Fruit fly (Drosophila melanogaster) whole organism, embryonic: ENCODE data around the gene CG9497.
A peak's percentile ranks its signal among the peaks of the same experiment; 100 is the strongest.

Experiments used
- Ada2b ChIP-seq: fragments of 200-800 bp; sonication (Bioruptor generic); IDR thresholded peaks from 2 replicates; pipeline ENCODE4 v1.3.6; 2022; ENCODE audit warnings: missing biosample characterization, missing genetic modification characterization
- Bteb2 ChIP-seq: fragments of 200-800 bp; sonication (Bioruptor generic); optimal IDR thresholded peaks from 2 replicates; lab custom pipeline; 2016; ENCODE audit warnings: missing biosample characterization, missing genetic modification characterization
- CG12104 ChIP-seq: fragments of 200-800 bp; sonication (Bioruptor generic); optimal IDR thresholded peaks from 3 replicates; lab custom pipeline; 2016; ENCODE audit warnings: missing biosample characterization, missing genetic modification characterization
- CG12219 ChIP-seq: fragments of 200-800 bp; sonication (Bioruptor generic); optimal IDR thresholded peaks from 3 replicates; lab custom pipeline; 2018; ENCODE audit warnings: missing biosample characterization, mild to moderate bottlenecking, missing genetic modification characterization
- CG17359 ChIP-seq: fragments of 200-800 bp; sonication (Bioruptor generic); optimal IDR thresholded peaks from 3 replicates; lab custom pipeline; 2018; ENCODE audit warnings: missing biosample characterization, mild to moderate bottlenecking, missing genetic modification characterization, moderate library complexity
- CG17361 ChIP-seq: fragments of 200-800 bp; sonication (Bioruptor generic); IDR thresholded peaks from 3 replicates; pipeline ENCODE4 v1.3.6; 2022; ENCODE audit warnings: missing biosample characterization, missing genetic modification characterization
- CG18011 ChIP-seq: fragments of 200-800 bp; sonication (Bioruptor generic); optimal IDR thresholded peaks from 2 replicates; lab custom pipeline; 2017; ENCODE audit warnings: missing biosample characterization, missing genetic modification characterization, mild to moderate bottlenecking, moderate library complexity, missing genotype
- CG18619 ChIP-seq: fragments of 200-800 bp; sonication (Bioruptor generic); optimal IDR thresholded peaks from 3 replicates; lab custom pipeline; 2017; ENCODE audit warnings: missing biosample characterization, mild to moderate bottlenecking, missing genetic modification characterization
- CG3065 ChIP-seq: fragments of 200-800 bp; sonication (Bioruptor generic); optimal IDR thresholded peaks from 2 replicates; lab custom pipeline; 2016; ENCODE audit warnings: missing biosample characterization, missing genetic modification characterization
- CG33213 ChIP-seq: fragments of 200-800 bp; sonication (Bioruptor generic); optimal IDR thresholded peaks from 3 replicates; lab custom pipeline; 2016; ENCODE audit warnings: missing biosample characterization, missing genetic modification characterization
- CG4730 ChIP-seq: fragments of 200-800 bp; sonication (Bioruptor generic); IDR thresholded peaks from 2 replicates; pipeline ENCODE4 v1.3.6; 2022; ENCODE audit warnings: missing biosample characterization, missing genetic modification characterization
- CG7745 ChIP-seq: fragments of 200-800 bp; sonication (Bioruptor generic); optimal IDR thresholded peaks from 2 replicates; lab custom pipeline; 2018; ENCODE audit warnings: missing biosample characterization, mild to moderate bottlenecking, missing genetic modification characterization, moderate library complexity
- CG9797 ChIP-seq: fragments of 200-800 bp; sonication (Bioruptor generic); optimal IDR thresholded peaks from 3 replicates; lab custom pipeline; 2018; ENCODE audit warnings: missing biosample characterization, mild to moderate bottlenecking, missing genetic modification characterization
- CTCF ChIP-seq: fragments of 200-800 bp; sonication (Bioruptor generic); optimal IDR thresholded peaks from 2 replicates; lab custom pipeline; 2017; ENCODE audit warnings: missing biosample characterization, mild to moderate bottlenecking, missing genetic modification characterization, moderate library complexity
- D19A ChIP-seq: fragments of 200-800 bp; optimal IDR thresholded peaks from 3 replicates; lab custom pipeline; 2019; ENCODE audit warnings: missing biosample characterization, mild to moderate bottlenecking, missing genetic modification characterization, moderate library complexity
- D19B ChIP-seq: fragments of 200-800 bp; sonication (Bioruptor generic); optimal IDR thresholded peaks from 2 replicates; lab custom pipeline; 2017; ENCODE audit warnings: missing biosample characterization, mild to moderate bottlenecking, missing genetic modification characterization
- Dll ChIP-seq: fragments of 200-800 bp; sonication (Bioruptor generic); IDR thresholded peaks from 4 replicates; pipeline ENCODE4 v1.3.6; 2022; ENCODE audit warnings: missing biosample characterization, missing genetic modification characterization; ENCODE audit not compliant: partially characterized antibody
- E2f1 ChIP-seq: fragments of 200-800 bp; sonication (Bioruptor generic); IDR thresholded peaks from 2 replicates; pipeline ENCODE4 v1.3.6; 2022; ENCODE audit warnings: missing biosample characterization, missing genetic modification characterization
- H15 ChIP-seq: fragments of 200-800 bp; sonication (Bioruptor generic); IDR thresholded peaks from 3 replicates; pipeline ENCODE4 v1.3.6; 2022; ENCODE audit warnings: missing biosample characterization, missing genetic modification characterization
- Nf-YB ChIP-seq: fragments of 200-800 bp; sonication (Bioruptor generic); optimal IDR thresholded peaks from 3 replicates; lab custom pipeline; 2019; ENCODE audit warnings: missing biosample characterization, mild to moderate bottlenecking, missing genetic modification characterization, moderate library complexity
- PHDP ChIP-seq: fragments of 200-800 bp; sonication (Bioruptor generic); optimal IDR thresholded peaks from 3 replicates; lab custom pipeline; 2018; ENCODE audit warnings: missing biosample characterization, mild to moderate bottlenecking, missing genetic modification characterization, moderate library complexity
- Scr ChIP-seq: fragments of 200-800 bp; sonication (Bioruptor generic); IDR thresholded peaks from 2 replicates; pipeline ENCODE4 v1.3.6; 2022; ENCODE audit warnings: missing biosample characterization, missing genetic modification characterization; ENCODE audit not compliant: partially characterized antibody
- Ssrp ChIP-seq: fragments of 200-800 bp; sonication (Bioruptor generic); optimal IDR thresholded peaks from 2 replicates; lab custom pipeline; 2018; ENCODE audit warnings: missing biosample characterization, mild to moderate bottlenecking, missing genetic modification characterization, moderate library complexity
- bigmax ChIP-seq: fragments of 200-800 bp; sonication (Bioruptor generic); optimal IDR thresholded peaks from 2 replicates; lab custom pipeline; 2018; ENCODE audit warnings: missing biosample characterization, mild to moderate bottlenecking, missing genetic modification characterization
- bsh ChIP-seq, 2 experiments: fragments of 200-800 bp; sonication (Bioruptor generic); optimal IDR thresholded peaks; 2 replicates each; lab custom pipeline; 2017 to 2018; ENCODE audit warnings: mild to moderate bottlenecking in 2 of 2, missing biosample characterization in 2 of 2, missing genetic modification characterization in 2 of 2, moderate library complexity in 1 of 2
- corto ChIP-seq: fragments of 200-800 bp; sonication (Bioruptor generic); optimal IDR thresholded peaks from 2 replicates; lab custom pipeline; 2016; ENCODE audit warnings: missing biosample characterization, mild to moderate bottlenecking, missing genetic modification characterization, moderate library complexity
- dysf ChIP-seq: fragments of 200-800 bp; sonication (Bioruptor generic); IDR thresholded peaks from 3 replicates; pipeline ENCODE4 v1.3.6; 2022; ENCODE audit warnings: missing biosample characterization, missing genetic modification characterization
- eyg ChIP-seq: fragments of 200-800 bp; sonication (Bioruptor generic); optimal IDR thresholded peaks from 3 replicates; lab custom pipeline; 2016; ENCODE audit warnings: missing biosample characterization, missing genetic modification characterization
- gce ChIP-seq: fragments of 200-800 bp; sonication (Bioruptor generic); IDR thresholded peaks from 3 replicates; pipeline ENCODE4 v1.3.6; 2022; ENCODE audit warnings: missing biosample characterization, missing genetic modification characterization
- ind ChIP-seq: fragments of 200-800 bp; sonication (Bioruptor generic); optimal IDR thresholded peaks from 3 replicates; lab custom pipeline; 2016; ENCODE audit warnings: missing biosample characterization, missing genetic modification characterization
- nerfin-1 ChIP-seq: fragments of 200-800 bp; sonication (Bioruptor generic); optimal IDR thresholded peaks from 3 replicates; lab custom pipeline; 2019; ENCODE audit warnings: missing biosample characterization, mild to moderate bottlenecking, missing genetic modification characterization, moderate library complexity
- otp ChIP-seq: fragments of 200-800 bp; sonication (Bioruptor generic); IDR thresholded peaks from 3 replicates; pipeline ENCODE4, ENCODE4 v1.3.6; 2022; ENCODE audit warnings: missing biosample characterization, missing genetic modification characterization
- phol ChIP-seq: fragments of 200-800 bp; sonication (Bioruptor generic); optimal IDR thresholded peaks from 3 replicates; lab custom pipeline; 2018; ENCODE audit warnings: missing biosample characterization, mild to moderate bottlenecking, missing genetic modification characterization, moderate library complexity
- pnt ChIP-seq: fragments of 200-800 bp; sonication (Bioruptor generic); optimal IDR thresholded peaks from 3 replicates; lab custom pipeline; 2016; ENCODE audit warnings: missing biosample characterization, missing genetic modification characterization
- ranshi ChIP-seq: fragments of 200-800 bp; sonication (Bioruptor generic); IDR thresholded peaks from 2 replicates; pipeline ENCODE4 v1.3.6; 2022; ENCODE audit warnings: missing biosample characterization, missing genetic modification characterization
- sim ChIP-seq: fragments of 200-800 bp; sonication (Bioruptor generic); IDR thresholded peaks from 2 replicates; pipeline ENCODE4 v1.3.6; 2022; ENCODE audit warnings: missing biosample characterization, missing genetic modification characterization
- tin ChIP-seq: fragments of 200-800 bp; sonication (Bioruptor generic); optimal IDR thresholded peaks from 3 replicates; lab custom pipeline; 2016; ENCODE audit warnings: missing biosample characterization, missing genetic modification characterization
- twi ChIP-seq: fragments of 200-800 bp; optimal IDR thresholded peaks from 2 replicates; lab custom pipeline; 2019; ENCODE audit warnings: missing biosample characterization, mild to moderate bottlenecking, missing genetic modification characterization, moderate library complexity

CG9497 gene

DNA sequence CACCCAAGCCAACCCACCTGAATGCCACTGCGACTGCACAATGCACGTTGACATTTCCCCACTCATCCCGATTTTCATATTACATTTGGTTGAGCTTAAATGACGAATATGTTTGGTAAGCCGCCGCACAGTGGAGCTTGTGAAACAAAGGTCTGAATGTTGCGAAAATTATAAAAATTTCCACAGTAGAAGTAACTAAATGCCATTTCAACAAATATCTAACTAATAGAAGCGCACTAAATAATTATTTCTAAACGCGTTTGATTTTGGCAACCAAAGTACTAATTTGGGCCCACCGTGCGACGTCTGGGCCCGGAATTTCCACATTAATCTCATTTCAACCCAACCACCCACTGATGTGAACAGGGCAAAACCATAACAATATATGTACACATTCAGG, 41.3 kb downstream of the CG9497 start (continued):
- TF ChIP-seq dysf (GFP tag; lab: Robert Waterston, UW) = 0 out of 3 replicates have a peak, but pooled peaks have one; percentile 20
- no peak for TF ChIP-seq sim
- no peak for TF ChIP-seq nerfin-1 (tag; lab: Kevin White, UChicago)
- TF ChIP-seq CG7745 = no peak
- peak; percentile 16 for TF ChIP-seq CG17359
- TF ChIP-seq Dll (GFP tag; lab: Robert Waterston, UW) = no peak
- TF ChIP-seq CG33213 (GFP tag; lab: Kevin White, UChicago) = no peak
- TF ChIP-seq otp (GFP tag; lab: Robert Waterston, UW) = peak; percentile 13; the same call in 1 of the 3 replicates
- TF ChIP-seq CG17361 (GFP tag; lab: Robert Waterston, UW) = 0 out of 3 replicates have a peak, but pooled peaks have one; percentile 17
- TF ChIP-seq bigmax (GFP tag; lab: Kevin White, UChicago) = no peak
- TF ChIP-seq bsh (GFP tag; optimal IDR thresholded peaks at IDR 0.05; lab: Kevin White, UChicago) = peak in 1 of 2 experiments; percentile 54
- no peak for TF ChIP-seq corto (GFP tag; lab: Kevin White, UChicago)
- TF ChIP-seq CG12104 (GFP tag; lab: Kevin White, UChicago) = no peak
- no peak for TF ChIP-seq CG3065 (GFP tag; lab: Kevin White, UChicago)
- no peak for TF ChIP-seq CG9797 (GFP tag; lab: Kevin White, UChicago)
- TF ChIP-seq eyg (GFP tag; lab: Kevin White, UChicago) = no peak
- TF ChIP-seq ranshi (GFP tag; lab: Robert Waterston, UW) = no peak
- peak; percentile 11 for TF ChIP-seq pnt (GFP tag; lab: Kevin White, UChicago)
- TF ChIP-seq Bteb2 (GFP tag; lab: Kevin White, UChicago) = no peak
- TF ChIP-seq D19A (tag; lab: Kevin White, UChicago) = no peak
- no peak for TF ChIP-seq gce (GFP tag; lab: Robert Waterston, UW)
- TF ChIP-seq CG4730 (GFP tag; lab: Robert Waterston, UW) = no peak; the same call in 1 of the 2 replicates
- no peak for TF ChIP-seq CG18619 (GFP tag; lab: Kevin White, UChicago)
- TF ChIP-seq ind (GFP tag; lab: Kevin White, UChicago) = peak; percentile 15
- TF ChIP-seq Scr (GFP tag; lab: Robert Waterston, UW) = no peak
- no peak for TF ChIP-seq CG18011
- TF ChIP-seq PHDP = peak; percentile 19
- peak; percentile 12 for TF ChIP-seq Ssrp (tag; lab: Kevin White, UChicago)
- peak; percentile 17 for TF ChIP-seq tin (GFP tag; lab: Kevin White, UChicago)
- TF ChIP-seq E2f1 (GFP tag; lab: Robert Waterston, UW) = peak; percentile 10; the same call in 1 of the 2 replicates
- TF ChIP-seq Ada2b (GFP tag; lab: Robert Waterston, UW) = 0 out of 2 replicates have a peak, but pooled peaks have one; percentile 19
- peak; percentile 3 for TF ChIP-seq CG12219 (GFP tag; lab: Kevin White, UChicago)
- peak; percentile 23 for TF ChIP-seq phol (tag; lab: Kevin White, UChicago)
- no peak for TF ChIP-seq twi
- no peak for TF ChIP-seq D19B (GFP tag; lab: Kevin White, UChicago)
- TF ChIP-seq, all 482 proteins: peak for 68

DNA sequence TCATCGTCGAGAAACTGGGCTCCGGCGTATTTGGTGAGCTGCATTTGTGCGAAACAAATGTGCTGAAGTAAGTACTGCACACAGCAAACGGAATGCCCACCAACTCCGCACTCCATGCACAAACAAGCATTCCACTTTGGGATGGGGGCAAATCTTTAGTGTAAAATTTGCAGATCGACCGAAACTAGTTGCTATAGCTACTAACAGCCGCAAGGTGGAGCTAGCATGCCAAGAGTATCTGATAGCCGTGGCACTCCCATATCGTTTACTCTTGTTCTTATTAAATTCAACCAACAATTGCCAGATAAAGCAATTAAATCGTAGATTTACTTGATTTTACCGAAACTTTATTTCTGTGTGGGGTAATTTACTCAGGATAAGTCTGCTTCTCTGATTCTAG, 46.6 kb downstream of the CG9497 start:
- 0 out of 3 replicates have a peak, but pooled peaks have one; percentile 1 for TF ChIP-seq H15 (GFP tag; lab: Robert Waterston, UW)
- TF ChIP-seq Nf-YB (GFP tag; lab: Kevin White, UChicago) = no peak
- TF ChIP-seq CTCF (GFP tag; lab: Kevin White, UChicago) = peak; percentile 61
